Worm (Caenorhabditis elegans) whole organism, L3 larva: ENCODE results near the gene exos-9.

ENCODE experiments used
- R02D3.7 ChIP-seq: fragments of 150-350 bp; optimal IDR thresholded peaks from 2 replicates; lab custom pipeline; 2014; ENCODE audit warnings: missing biosample characterization, missing genetic modification characterization
- ZK546.5 ChIP-seq: sonication (generic microtip); optimal IDR thresholded peaks from 2 replicates; lab custom pipeline; 2017; ENCODE audit warnings: missing biosample characterization, missing genetic modification characterization
- aly-2 ChIP-seq: fragments of 150-350 bp; optimal IDR thresholded peaks from 2 replicates; lab custom pipeline; 2014; ENCODE audit warnings: missing biosample characterization, missing genetic modification characterization
- ama-1 ChIP-seq: fragments of 150-350 bp; optimal IDR thresholded peaks from 2 replicates; lab custom pipeline; 2018
- ceh-16 ChIP-seq: sonication (generic microtip); optimal IDR thresholded peaks from 2 replicates; lab custom pipeline; 2017; ENCODE audit warnings: missing biosample characterization, missing genetic modification characterization
- ceh-28 ChIP-seq: fragments of 150-350 bp; optimal IDR thresholded peaks from 2 replicates; lab custom pipeline; 2014; ENCODE audit warnings: missing biosample characterization, missing genetic modification reagents, missing genetic modification characterization
- ceh-82 ChIP-seq: fragments of 150-350 bp; optimal IDR thresholded peaks from 2 replicates; lab custom pipeline; 2014; ENCODE audit warnings: missing biosample characterization, missing genetic modification characterization
- ceh-9 ChIP-seq: sonication (generic microtip); optimal IDR thresholded peaks from 2 replicates; lab custom pipeline; 2018; ENCODE audit warnings: missing biosample characterization, missing genetic modification characterization
- daf-12 ChIP-seq: fragments of 150-350 bp; optimal IDR thresholded peaks from 2 replicates; lab custom pipeline; 2014; ENCODE audit warnings: missing biosample characterization, missing genetic modification reagents, missing genetic modification characterization
- egl-27 ChIP-seq: sonication (generic microtip); optimal IDR thresholded peaks from 4 replicates; lab custom pipeline; 2017; ENCODE audit warnings: missing biosample characterization, missing genetic modification reagents, missing genetic modification characterization
- egl-5 ChIP-seq: fragments of 150-350 bp; optimal IDR thresholded peaks from 2 replicates; lab custom pipeline; 2017; ENCODE audit warnings: missing biosample characterization, missing genetic modification reagents, missing genetic modification characterization, inconsistent platforms
- elt-1 ChIP-seq: fragments of 150-350 bp; optimal IDR thresholded peaks from 2 replicates; lab custom pipeline; 2014; ENCODE audit warnings: missing biosample characterization, missing genetic modification characterization
- elt-2 ChIP-seq: sonication (generic microtip); optimal IDR thresholded peaks from 2 replicates; lab custom pipeline; 2016; ENCODE audit warnings: missing genetic modification reagents, mild to moderate bottlenecking, missing genetic modification characterization, missing compliant biosample characterization
- elt-3 ChIP-seq, 3 experiments: fragments of 150-350 bp in 1 of 3; sonication (generic microtip) in 2 of 3; optimal IDR thresholded peaks; 2 replicates in 2 of 3; 4 replicates in 1 of 3; lab custom pipeline; 2014 to 2017; ENCODE audit warnings: missing biosample characterization in 3 of 3, missing genetic modification characterization in 3 of 3
- eor-1 ChIP-seq, 2 experiments: fragments of 150-350 bp; optimal IDR thresholded peaks; 2 replicates each; lab custom pipeline; 2014 to 2018; ENCODE audit warnings: missing biosample characterization in 2 of 2, missing genetic modification characterization in 2 of 2
- fkh-10 ChIP-seq: sonication (generic microtip); optimal IDR thresholded peaks from 2 replicates; lab custom pipeline; 2017; ENCODE audit warnings: missing biosample characterization, missing genetic modification reagents, missing genetic modification characterization
- fkh-2 ChIP-seq: fragments of 150-350 bp; optimal IDR thresholded peaks from 2 replicates; lab custom pipeline; 2014; ENCODE audit warnings: missing biosample characterization, missing genetic modification reagents, missing genetic modification characterization
- fos-1 ChIP-seq: fragments of 150-350 bp; optimal IDR thresholded peaks from 2 replicates; lab custom pipeline; 2014; ENCODE audit warnings: missing biosample characterization, missing genetic modification characterization
- hmg-11 ChIP-seq: sonication (generic microtip); optimal IDR thresholded peaks from 2 replicates; lab custom pipeline; 2016; ENCODE audit warnings: missing genetic modification characterization, missing compliant biosample characterization
- jun-1 ChIP-seq: fragments of 150-350 bp; optimal IDR thresholded peaks from 2 replicates; lab custom pipeline; 2014; ENCODE audit warnings: missing biosample characterization, missing genetic modification reagents, missing genetic modification characterization
- lin-15B ChIP-seq: fragments of 150-350 bp; optimal IDR thresholded peaks from 2 replicates; lab custom pipeline; 2014; ENCODE audit warnings: missing biosample characterization, missing genetic modification characterization
- lin-39 ChIP-seq: fragments of 150-350 bp; optimal IDR thresholded peaks from 2 replicates; lab custom pipeline; 2018; ENCODE audit warnings: missing biosample characterization, missing genetic modification reagents, missing genetic modification characterization
- lsy-12 ChIP-seq: sonication (generic microtip); optimal IDR thresholded peaks from 2 replicates; lab custom pipeline; 2016; ENCODE audit warnings: mild to moderate bottlenecking, missing genetic modification characterization, missing compliant biosample characterization
- mdl-1 ChIP-seq: fragments of 150-350 bp; optimal IDR thresholded peaks from 2 replicates; lab custom pipeline; 2014; ENCODE audit warnings: missing biosample characterization, missing genetic modification characterization
- mml-1 ChIP-seq: fragments of 150-350 bp; sonication (generic microtip); optimal IDR thresholded peaks from 3 replicates; lab custom pipeline; 2014; ENCODE audit warnings: missing biosample characterization, missing genetic modification characterization
- nfya-1 ChIP-seq: sonication (generic microtip); optimal IDR thresholded peaks from 2 replicates; lab custom pipeline; 2017; ENCODE audit warnings: missing genetic modification characterization, mild to moderate bottlenecking, missing compliant biosample characterization, antibody characterized with exemption, moderate library complexity; ENCODE audit not compliant: insufficient read depth
- nhr-11 ChIP-seq: fragments of 150-350 bp; optimal IDR thresholded peaks from 2 replicates; lab custom pipeline; 2014; ENCODE audit warnings: missing biosample characterization, missing genetic modification characterization
- nhr-12 ChIP-seq: fragments of 150-350 bp; optimal IDR thresholded peaks from 2 replicates; lab custom pipeline; 2014; ENCODE audit warnings: missing biosample characterization, missing genetic modification characterization
- nhr-23 ChIP-seq: fragments of 150-350 bp; optimal IDR thresholded peaks from 2 replicates; lab custom pipeline; 2014; ENCODE audit warnings: missing biosample characterization, missing genetic modification reagents, missing genetic modification characterization
- nhr-237 ChIP-seq: fragments of 150-350 bp; optimal IDR thresholded peaks from 2 replicates; lab custom pipeline; 2014; ENCODE audit warnings: missing biosample characterization, missing genetic modification characterization
- nhr-25 ChIP-seq: sonication (generic microtip); optimal IDR thresholded peaks from 2 replicates; lab custom pipeline; 2017; ENCODE audit warnings: missing biosample characterization, missing genetic modification characterization
- nhr-28 ChIP-seq: fragments of 150-350 bp; optimal IDR thresholded peaks from 2 replicates; lab custom pipeline; 2014; ENCODE audit warnings: missing biosample characterization, missing genetic modification characterization
- nhr-43 ChIP-seq: sonication (generic microtip); optimal IDR thresholded peaks from 2 replicates; lab custom pipeline; 2016; ENCODE audit warnings: mild to moderate bottlenecking, missing genetic modification characterization, missing compliant biosample characterization; ENCODE audit not compliant: poor library complexity, severe bottlenecking
- nhr-67 ChIP-seq: fragments of 150-350 bp; optimal IDR thresholded peaks from 2 replicates; lab custom pipeline; 2014; ENCODE audit warnings: missing biosample characterization, missing genetic modification characterization
- nhr-76 ChIP-seq: fragments of 150-350 bp; sonication (generic microtip); optimal IDR thresholded peaks from 5 replicates; lab custom pipeline; 2014; ENCODE audit warnings: missing biosample characterization, missing genetic modification characterization
- nhr-77 ChIP-seq: fragments of 150-350 bp; optimal IDR thresholded peaks from 2 replicates; lab custom pipeline; 2014; ENCODE audit warnings: missing biosample characterization, missing genetic modification characterization
- pha-4 ChIP-seq: fragments of 150-350 bp; optimal IDR thresholded peaks from 2 replicates; lab custom pipeline; 2014; ENCODE audit warnings: missing biosample characterization, missing genetic modification reagents, missing genetic modification characterization
- pqm-1 ChIP-seq: fragments of 150-350 bp; optimal IDR thresholded peaks from 2 replicates; lab custom pipeline; 2017; ENCODE audit warnings: missing biosample characterization, missing genetic modification characterization, inconsistent platforms
- sea-2 ChIP-seq: fragments of 150-350 bp; sonication (generic microtip); optimal IDR thresholded peaks from 4 replicates; lab custom pipeline; 2014; ENCODE audit warnings: missing biosample characterization, missing genetic modification reagents, missing genetic modification characterization
- skn-1 ChIP-seq: fragments of 150-350 bp; optimal IDR thresholded peaks from 2 replicates; lab custom pipeline; 2014; ENCODE audit warnings: missing biosample characterization, missing genetic modification characterization
- snpc-4 ChIP-seq: fragments of 150-350 bp; optimal IDR thresholded peaks from 2 replicates; lab custom pipeline; 2014; ENCODE audit warnings: missing biosample characterization, missing genetic modification characterization
- tbx-2 ChIP-seq: sonication (generic microtip); optimal IDR thresholded peaks from 2 replicates; lab custom pipeline; 2016; ENCODE audit warnings: mild to moderate bottlenecking, missing genetic modification characterization, missing compliant biosample characterization
- unc-39 ChIP-seq: sonication (generic microtip); optimal IDR thresholded peaks from 4 replicates; lab custom pipeline; 2017; ENCODE audit warnings: missing biosample characterization, missing genetic modification characterization
- unc-62 ChIP-seq: fragments of 150-350 bp; sonication (generic microtip); optimal IDR thresholded peaks from 4 replicates; lab custom pipeline; 2014; ENCODE audit warnings: missing biosample characterization, missing genetic modification reagents, missing genetic modification characterization
- zag-1 ChIP-seq: fragments of 150-350 bp; optimal IDR thresholded peaks from 2 replicates; lab custom pipeline; 2014; ENCODE audit warnings: missing biosample characterization, missing genetic modification characterization
- ztf-11 ChIP-seq: fragments of 150-350 bp; optimal IDR thresholded peaks from 2 replicates; lab custom pipeline; 2014; ENCODE audit warnings: missing biosample characterization, missing genetic modification characterization
- ztf-4 ChIP-seq: fragments of 150-350 bp; optimal IDR thresholded peaks from 2 replicates; lab custom pipeline; 2014; ENCODE audit warnings: missing biosample characterization, missing genetic modification characterization

Gene exos-9

ce11 chrIII:7199467-7199866, 1.6 kb upstream of the exos-9 start:
- TF ChIP-seq nhr-43 (tag; lab: Kevin White, UChicago) (peak; percentile 32), nhr-28 (no peak), ztf-4 (tag; lab: Kevin White, UChicago) (no peak), ztf-11 (tag; lab: Kevin White, UChicago) (no peak), ceh-82 (tag; lab: Kevin White, UChicago) (no peak), nhr-77 (no peak), pha-4 (no peak), fos-1 (tag; lab: Kevin White, UChicago) (no peak), lsy-12 (no peak), ceh-9 (no peak), nhr-67 (tag; lab: Kevin White, UChicago) (no peak), jun-1 (tag; lab: Kevin White, UChicago) (no peak), nhr-25 (tag; lab: Kevin White, UChicago) (peak; percentile 5), elt-1 (tag; lab: Kevin White, UChicago) (no peak), nhr-12 (no peak), fkh-2 (tag; lab: Kevin White, UChicago) (no peak), nhr-23 (tag; lab: Kevin White, UChicago) (peak; percentile 47), hmg-11 (tag; lab: Kevin White, UChicago) (no peak), unc-39 (tag; lab: Kevin White, UChicago) (no peak), fkh-10 (GFP tag; lab: Kevin White, UChicago) (no peak), egl-27 (no peak)

DNA sequence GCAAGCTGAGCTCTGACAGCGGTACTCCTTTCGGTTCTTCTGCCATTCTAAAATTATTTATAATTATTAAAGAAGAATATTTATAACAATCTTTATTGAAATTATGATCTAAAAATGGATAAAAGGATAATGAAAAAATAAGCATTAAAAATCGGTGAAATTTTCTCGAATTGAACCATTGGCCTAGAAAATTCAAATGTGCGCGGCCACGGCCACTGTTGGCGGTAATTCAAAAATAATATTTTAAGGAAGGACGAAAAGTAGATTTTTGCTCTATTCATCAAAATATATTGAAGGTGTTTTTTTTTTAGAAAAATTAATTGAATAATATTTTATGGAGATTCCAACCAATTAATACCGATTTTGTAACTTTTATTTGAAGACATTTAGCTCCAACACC, 965 bp upstream of the exos-9 start, which contains the start of gene pfd-5:
TSS of gene pfd-5 (minus strand) at position 47 of the 400 bp plus-strand sequence.
- TF ChIP-seq nhr-12 (no peak), nhr-11 (tag; lab: Kevin White, UChicago) (no peak), ztf-4 (tag; lab: Kevin White, UChicago) (no peak), pqm-1 (tag; lab: Kevin White, UChicago) (no peak), fkh-2 (tag; lab: Kevin White, UChicago) (no peak), egl-5 (tag; lab: Kevin White, UChicago) (peak; percentile 3), nhr-28 (no peak), nhr-23 (tag; lab: Kevin White, UChicago) (peak; percentile 45), ZK546.5 (tag; lab: Kevin White, UChicago) (no peak), lin-15B (peak; percentile 61), egl-27 (no peak), nhr-76 (tag; lab: Kevin White, UChicago) (no peak), ceh-16 (tag; lab: Kevin White, UChicago) (no peak), nhr-237 (tag; lab: Kevin White, UChicago) (no peak), daf-12 (tag; lab: Kevin White, UChicago) (no peak), ztf-11 (tag; lab: Kevin White, UChicago) (no peak), skn-1 (tag; lab: Kevin White, UChicago) (no peak), ceh-28 (tag; lab: Kevin White, UChicago) (no peak), lsy-12 (peak; percentile 7), nhr-43 (tag; lab: Kevin White, UChicago) (peak; percentile 84), fkh-10 (GFP tag; lab: Kevin White, UChicago) (no peak), nhr-77 (no peak), nhr-67 (tag; lab: Kevin White, UChicago) (no peak), aly-2 (tag; lab: Kevin White, UChicago) (no peak), lin-39 (tag; lab: Kevin White, UChicago) (no peak), eor-1 (tag; optimal IDR thresholded peaks at IDR 0.05; lab: Kevin White, UChicago) (no peak), sea-2 (GFP tag; lab: Kevin White, UChicago) (no peak), elt-2 (no peak), jun-1 (tag; lab: Kevin White, UChicago) (no peak), nfya-1 (tag; lab: Kevin White, UChicago) (peak; percentile 64), snpc-4 (no peak), hmg-11 (tag; lab: Kevin White, UChicago) (no peak), nhr-25 (tag; lab: Kevin White, UChicago) (peak; percentile 15), R02D3.7 (tag; lab: Kevin White, UChicago) (no peak), ceh-82 (tag; lab: Kevin White, UChicago) (no peak), elt-1 (tag; lab: Kevin White, UChicago) (no peak), unc-39 (tag; lab: Kevin White, UChicago) (no peak), tbx-2 (tag; lab: Kevin White, UChicago) (no peak), fos-1 (tag; lab: Kevin White, UChicago) (no peak), mml-1 (no peak), unc-62 (GFP tag; lab: Kevin White, UChicago) (no peak), pha-4 (peak; percentile 76), mdl-1 (no peak), ama-1 (no peak), elt-3 (tag; optimal IDR thresholded peaks at IDR 0.05; lab: Kevin White, UChicago) (no peak), ceh-9 (no peak), zag-1 (tag; lab: Kevin White, UChicago) (no peak)
